Fruit fly (Drosophila melanogaster) whole organism, embryonic: ENCODE measurements around the gene CAH7.
A peak's percentile ranks its signal among the peaks of the same experiment; 100 is the strongest.

Experiments
- CG30020 ChIP-seq: fragments of 200-800 bp; optimal IDR thresholded peaks from 2 replicates; lab custom pipeline; 2019; ENCODE audit warnings: missing biosample characterization, mild to moderate bottlenecking, missing genetic modification characterization, moderate library complexity
- Ets65A ChIP-seq: fragments of 200-800 bp; sonication (Bioruptor generic); peaks from one replicate; lab custom pipeline; 2016; ENCODE audit warnings: missing biosample characterization, missing genetic modification characterization
- vvl ChIP-seq: fragments of 200-800 bp; sonication (Bioruptor generic); IDR thresholded peaks from 2 replicates; pipeline ENCODE4 v1.3.6; 2022; ENCODE audit warnings: missing biosample characterization, missing genetic modification characterization

DNA sequence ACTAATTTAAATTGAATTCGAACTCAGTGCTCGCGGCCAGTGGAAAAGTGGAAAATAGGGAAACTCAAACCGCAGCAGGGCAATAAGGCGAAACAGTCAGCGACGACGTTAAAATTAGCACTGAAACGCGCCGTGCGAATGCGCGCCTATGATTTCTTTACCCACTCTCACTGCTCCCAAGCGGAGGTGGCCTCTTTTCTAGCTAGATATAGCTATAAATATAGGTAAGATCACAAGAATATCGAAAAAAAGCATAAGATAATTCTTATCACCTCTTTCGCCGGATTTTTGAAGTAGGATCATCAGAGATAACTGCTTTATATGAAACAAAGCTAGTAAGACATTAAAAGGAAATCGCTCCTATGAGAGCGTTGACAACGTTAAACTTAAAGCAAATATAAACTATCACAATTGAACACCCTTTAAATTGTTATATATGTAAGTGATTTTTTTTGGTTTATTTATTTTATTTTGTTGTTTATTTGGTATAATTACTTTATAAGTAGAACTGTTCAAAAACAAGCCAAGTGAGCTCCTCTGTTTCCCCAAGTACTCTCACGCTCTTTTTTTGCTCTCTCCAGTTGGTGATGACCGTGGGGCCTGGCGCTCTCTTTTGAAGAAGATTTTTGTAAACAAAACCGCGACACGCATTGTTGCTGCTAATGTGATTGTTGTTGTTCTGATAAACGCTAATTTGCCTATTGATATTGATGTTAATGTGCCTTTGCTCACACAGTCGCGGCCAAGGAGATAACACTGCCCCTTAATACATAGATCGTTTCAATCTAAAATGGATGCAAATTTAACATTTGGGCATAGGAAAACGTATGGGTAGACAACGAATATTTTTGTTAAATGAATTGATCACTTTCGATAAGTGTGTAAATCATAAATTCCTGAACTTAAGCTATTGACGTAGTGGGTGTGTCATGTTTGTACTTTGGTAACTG lies 27.9 kb downstream of the CAH7 start, which contains the start of gene tws:
- no peak for TF ChIP-seq CG30020 (tag; lab: Kevin White, UChicago)
- peak; percentile 54 for TF ChIP-seq Ets65A (GFP tag; lab: Kevin White, UChicago)
- peak; percentile 87 for TF ChIP-seq vvl (GFP tag; lab: Robert Waterston, UW)
